Worm (Caenorhabditis elegans): Measurements from ENCODE around the gene igcm-2.

The igcm-2 gene

ce11 chrX:6412575-6412974, 21.2 kb upstream of the igcm-2 start, which contains the start of gene T22E5.1:
T22E5.1 (plus strand) TSS chrX:6412875.
- TF ChIP-seq nhr-10 (tag; optimal IDR thresholded peaks at IDR 0.05) (no peak), snpc-4 (tag; optimal IDR thresholded peaks at IDR 0.05) (no peak), C34F6.9 (tag; optimal IDR thresholded peaks at IDR 0.05) (no peak), skn-1 (tag; optimal IDR thresholded peaks at IDR 0.05) (no peak), unc-39 (tag; optimal IDR thresholded peaks at IDR 0.05) (no peak), nhr-237 (tag; optimal IDR thresholded peaks at IDR 0.05) (no peak), gmeb-1 (tag; optimal IDR thresholded peaks at IDR 0.05) (no peak), sma-3 (GFP tag; optimal IDR thresholded peaks at IDR 0.05) (no peak), ztf-1 (GFP tag; conservative IDR thresholded peaks at IDR 0.05) (no peak), ama-1 (optimal IDR thresholded peaks at IDR 0.05) (no peak), mdl-1 (tag; optimal IDR thresholded peaks at IDR 0.05) (no peak), unc-62 (GFP tag; optimal IDR thresholded peaks at IDR 0.05) (no peak), ztf-11 (tag; optimal IDR thresholded peaks at IDR 0.05) (no peak), lin-13 (GFP tag; optimal IDR thresholded peaks at IDR 0.05) (no peak)

- peak in 1 of 2 experiments; percentile 25 for TF ChIP-seq lsy-2 (tag; optimal IDR thresholded peaks at IDR 0.05)
- no peak for TF ChIP-seq sma-3 (GFP tag; optimal IDR thresholded peaks at IDR 0.05)
- peak; percentile 80 for TF ChIP-seq sma-9 (GFP tag; optimal IDR thresholded peaks at IDR 0.05)
- no peak for TF ChIP-seq sma-9 (tag; optimal IDR thresholded peaks at IDR 0.05)
- TF ChIP-seq aly-2 (tag; optimal IDR thresholded peaks at IDR 0.05): no peak
- peak; percentile 87 for TF ChIP-seq F13H6.1 (tag; optimal IDR thresholded peaks at IDR 0.05)
- no peak for TF ChIP-seq lin-13 (GFP tag; optimal IDR thresholded peaks at IDR 0.05)
- TF ChIP-seq nhr-129 (tag; optimal IDR thresholded peaks at IDR 0.05): peak; percentile 61
- peak; percentile 3 for TF ChIP-seq C34F6.9 (tag; optimal IDR thresholded peaks at IDR 0.05)
- no peak for TF ChIP-seq gmeb-1 (tag; optimal IDR thresholded peaks at IDR 0.05)
These were observed 18.9 kb upstream of the igcm-2 start, which contains the start of gene mup-2 for ce11 chrX:6410177-6410765. mup-2 (minus strand) TSS chrX:6410227.

DNA sequence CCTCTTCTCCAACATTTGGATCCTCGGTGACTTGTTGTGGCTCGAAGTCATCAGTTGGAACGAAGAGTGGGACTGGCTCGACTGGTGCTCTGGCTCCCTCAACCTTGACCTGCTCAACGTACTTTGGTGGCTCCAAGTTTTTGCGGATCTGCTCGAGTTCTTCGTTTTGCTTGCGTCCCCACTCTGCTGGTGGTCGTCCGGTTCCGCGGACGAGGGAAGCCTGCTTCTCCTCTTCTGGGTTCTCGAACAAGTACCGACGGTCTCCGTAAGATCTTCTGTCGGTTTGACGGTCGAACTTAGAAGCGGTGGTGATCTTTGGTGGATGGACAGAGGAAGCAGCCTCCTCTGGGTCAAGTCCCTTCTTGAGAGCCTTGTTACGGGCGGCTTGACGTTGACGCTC, 17.3 kb upstream of the igcm-2 start:
- TF ChIP-seq mab-5 (tag; optimal IDR thresholded peaks at IDR 0.05) (no peak), nhr-237 (tag; optimal IDR thresholded peaks at IDR 0.05) (no peak), nhr-129 (tag; optimal IDR thresholded peaks at IDR 0.05) (no peak), gmeb-1 (tag; optimal IDR thresholded peaks at IDR 0.05) (no peak), sem-4 (tag; optimal IDR thresholded peaks at IDR 0.05) (no peak), unc-55 (GFP tag; optimal IDR thresholded peaks at IDR 0.05) (no peak), lin-39 (tag; optimal IDR thresholded peaks at IDR 0.05) (no peak), ceh-82 (tag; optimal IDR thresholded peaks at IDR 0.05) (no peak), elt-3 (tag; optimal IDR thresholded peaks at IDR 0.05) (no peak)

- TF ChIP-seq lsy-2 (tag; optimal IDR thresholded peaks at IDR 0.05) (peak in 1 of 2 experiments; percentile 13), peb-1 (tag; optimal IDR thresholded peaks at IDR 0.05) (no peak), skn-1 (tag; optimal IDR thresholded peaks at IDR 0.05) (peak; percentile 90), alr-1 (tag; optimal IDR thresholded peaks at IDR 0.05) (no peak), fos-1 (tag; optimal IDR thresholded peaks at IDR 0.05) (peak; percentile 23), ceh-82 (tag; optimal IDR thresholded peaks at IDR 0.05) (no peak)
These were observed 16.9 kb upstream of the igcm-2 start for ce11 chrX:6408286-6408685.

- TF ChIP-seq ceh-16 (tag; optimal IDR thresholded peaks at IDR 0.05): no peak
- no peak for TF ChIP-seq nhr-12 (tag; optimal IDR thresholded peaks at IDR 0.05)
- TF ChIP-seq R02D3.7 (tag; optimal IDR thresholded peaks at IDR 0.05): no peak
- TF ChIP-seq gmeb-1 (tag; optimal IDR thresholded peaks at IDR 0.05): no peak
- TF ChIP-seq ztf-11 (tag; optimal IDR thresholded peaks at IDR 0.05): no peak
- TF ChIP-seq lin-13 (GFP tag; optimal IDR thresholded peaks at IDR 0.05): no peak
- no peak for TF ChIP-seq Y55F3AM.14 (GFP tag; optimal IDR thresholded peaks at IDR 0.05)
- TF ChIP-seq peb-1 (tag; optimal IDR thresholded peaks at IDR 0.05): no peak
- TF ChIP-seq aly-2 (tag; optimal IDR thresholded peaks at IDR 0.05): no peak
- no peak for TF ChIP-seq dmd-4 (tag; optimal IDR thresholded peaks at IDR 0.05)
- no peak for TF ChIP-seq F13H6.1 (tag; optimal IDR thresholded peaks at IDR 0.05)
- no peak for TF ChIP-seq elt-1 (tag; optimal IDR thresholded peaks at IDR 0.05)
- TF ChIP-seq ama-1 (optimal IDR thresholded peaks at IDR 0.05): no peak
These were observed 16.4 kb upstream of the igcm-2 start for ce11 chrX:6407805-6408204.
